Worm (Caenorhabditis elegans) whole organism, L1 larva: ENCODE measurements around the gene mog-1.

Source experiments
- C04F5.9 ChIP-seq: sonication (generic microtip); optimal IDR thresholded peaks from 2 replicates; lab custom pipeline; 2016; ENCODE audit warnings: missing genetic modification characterization, missing compliant biosample characterization
- F16B12.6 ChIP-seq: fragments of 150-350 bp; optimal IDR thresholded peaks from 2 replicates; lab custom pipeline; 2014; ENCODE audit warnings: missing biosample characterization, missing genetic modification characterization
- Y116A8C.19 ChIP-seq: sonication (generic microtip); optimal IDR thresholded peaks from 2 replicates; lab custom pipeline; 2016; ENCODE audit warnings: missing compliant biosample characterization, missing genetic modification characterization, borderline replicate concordance
- aha-1 ChIP-seq: fragments of 150-350 bp; optimal IDR thresholded peaks from 2 replicates; lab custom pipeline; 2014; ENCODE audit warnings: missing biosample characterization, missing genetic modification characterization
- alr-1 ChIP-seq: fragments of 200-800 bp; sonication (Bioruptor generic); optimal IDR thresholded peaks from 2 replicates; lab custom pipeline; 2018; ENCODE audit warnings: borderline replicate concordance, mild to moderate bottlenecking, missing genetic modification characterization, missing compliant biosample characterization
- blmp-1 ChIP-seq: fragments of 150-350 bp; optimal IDR thresholded peaks from 2 replicates; lab custom pipeline; 2014; ENCODE audit warnings: missing biosample characterization, missing genetic modification characterization
- ceh-63 ChIP-seq: fragments of 200-800 bp; sonication (Bioruptor generic); optimal IDR thresholded peaks from 2 replicates; lab custom pipeline; 2018; ENCODE audit warnings: mild to moderate bottlenecking, missing genetic modification characterization, missing compliant biosample characterization
- ceh-88 ChIP-seq: fragments of 200-800 bp; sonication (Bioruptor generic); IDR thresholded peaks from 2 replicates; pipeline ENCODE4 v1.3.6; 2022; ENCODE audit warnings: missing genetic modification characterization, missing compliant biosample characterization
- ces-1 ChIP-seq: fragments of 150-350 bp; optimal IDR thresholded peaks from 2 replicates; lab custom pipeline; 2014; ENCODE audit warnings: missing biosample characterization, missing genetic modification reagents, missing genetic modification characterization
- dpl-1 ChIP-seq, 3 experiments: fragments of 150-350 bp in 2 of 3; sonication (generic microtip) in 1 of 3; optimal IDR thresholded peaks; 2 replicates each; lab custom pipeline; 2014 to 2017; ENCODE audit warnings: missing biosample characterization in 3 of 3, missing genetic modification characterization in 3 of 3, missing genetic modification reagents in 3 of 3
- efl-1 ChIP-seq, 4 experiments: fragments of 150-350 bp; optimal IDR thresholded peaks in 3 of 4; peaks in 1 of 4; 1 replicate in 1 of 4; 2 replicates in 3 of 4; lab custom pipeline; 2014; ENCODE audit warnings: missing biosample characterization in 2 of 4, missing genetic modification characterization in 2 of 4, missing genetic modification reagents in 2 of 4
- elt-2 ChIP-seq: sonication (generic microtip); optimal IDR thresholded peaks from 2 replicates; lab custom pipeline; 2016; ENCODE audit warnings: missing genetic modification characterization, mild to moderate bottlenecking, inconsistent platforms, missing compliant biosample characterization, missing genetic modification reagents
- fkh-10 ChIP-seq: sonication (generic microtip); optimal IDR thresholded peaks from 2 replicates; lab custom pipeline; 2017; ENCODE audit warnings: missing biosample characterization, missing genetic modification reagents, missing genetic modification characterization
- fkh-4 ChIP-seq: sonication (generic microtip); optimal IDR thresholded peaks from 2 replicates; lab custom pipeline; 2016; ENCODE audit warnings: missing compliant biosample characterization, missing genetic modification characterization, borderline replicate concordance
- grh-1 ChIP-seq: fragments of 200-800 bp; sonication (Bioruptor generic); IDR thresholded peaks from 2 replicates; pipeline ENCODE4 v1.3.6; 2022; ENCODE audit warnings: missing genetic modification reagents, missing genetic modification characterization, missing compliant biosample characterization
- hlh-17 ChIP-seq: fragments of 200-800 bp; sonication (Bioruptor generic); optimal IDR thresholded peaks from 2 replicates; lab custom pipeline; 2018; ENCODE audit warnings: missing genetic modification characterization, mild to moderate bottlenecking, missing compliant biosample characterization, moderate library complexity, borderline replicate concordance
- hpl-2 ChIP-seq: fragments of 150-350 bp; optimal IDR thresholded peaks from 2 replicates; lab custom pipeline; 2014; ENCODE audit warnings: missing biosample characterization, missing genetic modification reagents, missing genetic modification characterization
- lin-14 ChIP-seq: fragments of 200-800 bp; sonication (Bioruptor generic); optimal IDR thresholded peaks from 2 replicates; lab custom pipeline; 2018; ENCODE audit warnings: mild to moderate bottlenecking, missing genetic modification characterization, moderate library complexity, missing compliant biosample characterization
- lin-35 ChIP-seq, 2 experiments: fragments of 150-350 bp; optimal IDR thresholded peaks; 2 replicates each; lab custom pipeline; 2014; ENCODE audit warnings: missing biosample characterization in 2 of 2, missing genetic modification characterization in 2 of 2, missing genetic modification reagents in 2 of 2
- lsy-2 ChIP-seq, 2 experiments: fragments of 150-350 bp; optimal IDR thresholded peaks; 2 replicates each; lab custom pipeline; 2014; ENCODE audit warnings: missing biosample characterization in 2 of 2, missing genetic modification characterization in 2 of 2
- mdl-1 ChIP-seq, 2 experiments: fragments of 150-350 bp; optimal IDR thresholded peaks; 2 replicates each; lab custom pipeline; 2014 to 2017; ENCODE audit warnings: missing biosample characterization in 2 of 2, missing genetic modification characterization in 2 of 2, inconsistent platforms in 1 of 2
- mep-1 ChIP-seq: fragments of 150-350 bp; optimal IDR thresholded peaks from 2 replicates; lab custom pipeline; 2014; ENCODE audit warnings: missing biosample characterization, missing genetic modification characterization
- nhr-20 ChIP-seq: sonication (generic microtip); optimal IDR thresholded peaks from 2 replicates; lab custom pipeline; 2016; ENCODE audit warnings: mild to moderate bottlenecking, missing genetic modification characterization, missing compliant biosample characterization
- nhr-71 ChIP-seq: sonication (generic microtip); optimal IDR thresholded peaks from 2 replicates; lab custom pipeline; 2016; ENCODE audit warnings: mild to moderate bottlenecking, missing genetic modification characterization, moderate library complexity, missing compliant biosample characterization
- nhr-85 ChIP-seq: sonication (generic microtip); peaks from one replicate; lab custom pipeline; 2016; ENCODE audit warnings: missing genetic modification characterization, inconsistent platforms, missing compliant biosample characterization
- nhr-90 ChIP-seq: sonication (generic microtip); optimal IDR thresholded peaks from 2 replicates; lab custom pipeline; 2016; ENCODE audit warnings: mild to moderate bottlenecking, missing genetic modification characterization, missing compliant biosample characterization; ENCODE audit not compliant: poor library complexity
- rnt-1 ChIP-seq: sonication (generic microtip); optimal IDR thresholded peaks from 2 replicates; lab custom pipeline; 2016; ENCODE audit warnings: mild to moderate bottlenecking, missing genetic modification characterization, moderate library complexity, missing compliant biosample characterization
- snpc-4 ChIP-seq: fragments of 150-350 bp; optimal IDR thresholded peaks from 2 replicates; lab custom pipeline; 2014; ENCODE audit warnings: missing biosample characterization, missing genetic modification characterization
- snu-23 ChIP-seq: sonication (generic microtip); optimal IDR thresholded peaks from 2 replicates; lab custom pipeline; 2016; ENCODE audit warnings: missing genetic modification characterization, missing compliant biosample characterization
- sup-37 ChIP-seq: fragments of 200-800 bp; sonication (Bioruptor generic); optimal IDR thresholded peaks from 2 replicates; lab custom pipeline; 2018; ENCODE audit warnings: mild to moderate bottlenecking, missing genetic modification characterization, missing compliant biosample characterization
- swsn-7 ChIP-seq: sonication (generic microtip); optimal IDR thresholded peaks from 2 replicates; lab custom pipeline; 2016; ENCODE audit warnings: missing genetic modification characterization, missing compliant biosample characterization
- tbx-2 ChIP-seq: sonication (generic microtip); optimal IDR thresholded peaks from 2 replicates; lab custom pipeline; 2016; ENCODE audit warnings: missing genetic modification characterization, missing compliant biosample characterization
- unc-30 ChIP-seq: sonication (generic microtip); optimal IDR thresholded peaks from 2 replicates; lab custom pipeline; 2017; ENCODE audit warnings: missing biosample characterization, missing genetic modification characterization
- vab-15 ChIP-seq: sonication (generic microtip); optimal IDR thresholded peaks from 2 replicates; lab custom pipeline; 2017; ENCODE audit warnings: missing genotype, mild to moderate bottlenecking, missing genetic modification characterization, missing compliant biosample characterization
- zag-1 ChIP-seq: fragments of 150-350 bp; optimal IDR thresholded peaks from 2 replicates; lab custom pipeline; 2014; ENCODE audit warnings: missing biosample characterization, missing genetic modification characterization
- ztf-4 ChIP-seq: fragments of 150-350 bp; optimal IDR thresholded peaks from 2 replicates; lab custom pipeline; 2014; ENCODE audit warnings: missing biosample characterization, missing genetic modification characterization

mog-1 gene

DNA sequence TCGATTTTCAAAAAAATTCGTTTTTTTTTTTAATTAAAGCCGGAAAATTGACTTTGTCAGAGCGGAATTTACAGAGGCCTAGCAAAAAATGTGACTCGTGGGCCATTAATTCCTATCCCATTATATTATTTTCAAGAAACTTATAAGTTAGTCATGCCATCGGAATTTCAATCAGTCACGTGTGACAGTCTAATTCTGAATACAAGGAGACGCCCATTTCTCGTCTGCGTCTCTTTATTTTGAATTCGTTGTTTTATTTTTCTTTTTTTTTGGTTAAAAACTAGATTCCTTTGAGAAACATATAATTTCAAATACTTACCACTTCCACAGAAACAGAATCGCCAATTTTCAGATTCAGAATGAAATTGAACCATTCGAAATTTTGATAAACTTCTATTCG is 47.2 kb downstream of the mog-1 start (continued):
- TF ChIP-seq nhr-85 (tag; lab: Kevin White, UChicago) (peak; percentile 93), vab-15 (tag; lab: Kevin White, UChicago) (no peak), nhr-20 (tag; lab: Kevin White, UChicago) (peak; percentile 52), mep-1 (tag; lab: Kevin White, UChicago) (peak; percentile 27), elt-2 (tag; lab: Kevin White, UChicago) (no peak), aha-1 (tag; lab: Kevin White, UChicago) (no peak), tbx-2 (tag; lab: Kevin White, UChicago) (peak; percentile 8), ceh-63 (GFP tag; lab: Kevin White, UChicago) (no peak), fkh-4 (tag; lab: Kevin White, UChicago) (no peak), dpl-1 (GFP tag; optimal IDR thresholded peaks at IDR 0.05; lab: Kevin White, UChicago) (peak in 1 of 3 experiments; percentile 16), hpl-2 (no peak)

DNA sequence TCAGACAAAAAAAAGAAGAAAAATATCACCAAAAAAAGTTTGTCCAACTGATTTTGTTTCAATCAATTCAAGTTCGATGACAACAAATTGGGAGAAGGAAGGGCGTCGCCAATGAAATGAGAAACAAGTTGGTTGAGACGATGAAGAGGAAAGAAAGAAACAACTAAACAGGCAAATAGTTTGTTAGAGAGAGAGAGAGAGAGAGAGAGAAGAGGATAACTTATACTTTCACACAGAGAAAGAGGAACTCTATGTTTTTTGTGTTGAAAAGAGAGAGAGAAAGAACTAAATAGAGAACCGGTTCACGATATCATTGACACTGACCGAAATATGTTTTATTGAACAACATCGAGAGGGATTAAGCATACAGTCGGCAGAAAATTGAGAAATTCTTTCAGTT is 48.4 kb downstream of the mog-1 start:
- TF ChIP-seq lin-14 (GFP tag; lab: Kevin White, UChicago): peak; percentile 58
- TF ChIP-seq grh-1: peak; percentile 72
- TF ChIP-seq blmp-1 (tag; lab: Kevin White, UChicago): peak; percentile 41
- TF ChIP-seq mep-1 (tag; lab: Kevin White, UChicago): no peak
- TF ChIP-seq lsy-2 (tag; optimal IDR thresholded peaks at IDR 0.05; lab: Kevin White, UChicago): peak in 1 of 2 experiments; percentile 32
- no peak for TF ChIP-seq F16B12.6 (tag; lab: Kevin White, UChicago)
- TF ChIP-seq fkh-10 (GFP tag; lab: Kevin White, UChicago): no peak
- TF ChIP-seq snu-23: peak; percentile 30
- no peak for TF ChIP-seq ceh-88 (GFP tag; lab: Robert Waterston, UW)
- TF ChIP-seq nhr-85 (tag; lab: Kevin White, UChicago): peak; percentile 50
- TF ChIP-seq sup-37: no peak
- TF ChIP-seq mdl-1 (tag; optimal IDR thresholded peaks at IDR 0.05; lab: Kevin White, UChicago): no peak
- no peak for TF ChIP-seq lin-35 (GFP tag; optimal IDR thresholded peaks at IDR 0.05; lab: Kevin White, UChicago)
- peak; percentile 27 for TF ChIP-seq nhr-20 (tag; lab: Kevin White, UChicago)
- TF ChIP-seq Y116A8C.19 (tag; lab: Kevin White, UChicago): no peak
- TF ChIP-seq C04F5.9 (tag; lab: Kevin White, UChicago): no peak
- TF ChIP-seq snpc-4: no peak
- TF ChIP-seq dpl-1 (GFP tag; optimal IDR thresholded peaks at IDR 0.05; lab: Kevin White, UChicago): no peak
- no peak for TF ChIP-seq alr-1
- no peak for TF ChIP-seq zag-1 (tag; lab: Kevin White, UChicago)
- TF ChIP-seq nhr-71 (tag; lab: Kevin White, UChicago): peak; percentile 23
- no peak for TF ChIP-seq hlh-17 (GFP tag; lab: Kevin White, UChicago)
- no peak for TF ChIP-seq ztf-4 (tag; lab: Kevin White, UChicago)

DNA sequence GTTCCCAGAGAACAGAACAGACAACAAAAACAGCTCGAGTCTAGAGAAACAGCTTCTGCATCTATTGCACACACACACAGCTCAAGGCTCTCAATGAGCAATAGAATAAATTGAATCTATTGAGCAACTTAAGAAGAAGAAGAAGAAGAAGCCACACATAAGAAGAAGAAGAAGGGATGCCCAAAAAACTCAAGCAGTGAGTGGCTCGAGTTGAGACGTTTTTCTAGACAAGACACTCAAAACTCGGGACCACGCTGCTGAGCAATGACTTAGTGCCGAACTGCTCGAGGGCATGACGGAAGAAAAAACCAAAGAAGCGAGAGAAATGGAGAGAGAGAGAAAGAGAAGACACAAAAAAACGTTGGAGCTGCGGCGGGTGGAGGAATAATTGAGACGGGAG is 50.7 kb downstream of the mog-1 start:
- TF ChIP-seq efl-1 (optimal IDR thresholded peaks at IDR 0.05; lab: Kevin White, UChicago): peak in 1 of 2 experiments; percentile 1
- peak in 1 of 2 experiments; percentile 80 for TF ChIP-seq efl-1 (GFP tag; optimal IDR thresholded peaks at IDR 0.05 in 1 of 2; lab: Kevin White, UChicago)
- TF ChIP-seq lsy-2 (tag; optimal IDR thresholded peaks at IDR 0.05; lab: Kevin White, UChicago): peak; percentile 8 to 27
- no peak for TF ChIP-seq unc-30
- TF ChIP-seq lin-14 (GFP tag; lab: Kevin White, UChicago): peak; percentile 89
- TF ChIP-seq rnt-1 (tag; lab: Kevin White, UChicago): peak; percentile 34
- no peak for TF ChIP-seq nhr-90 (tag; lab: Kevin White, UChicago)
- TF ChIP-seq swsn-7 (tag; lab: Kevin White, UChicago): peak; percentile 20
- peak; percentile 74 for TF ChIP-seq ces-1 (GFP tag; lab: Kevin White, UChicago)
- TF ChIP-seq nhr-71 (tag; lab: Kevin White, UChicago): peak; percentile 16
- TF ChIP-seq lin-35 (GFP tag; optimal IDR thresholded peaks at IDR 0.05; lab: Kevin White, UChicago): peak in 1 of 2 experiments; percentile 13
- TF ChIP-seq fkh-10 (GFP tag; lab: Kevin White, UChicago): peak; percentile 65
